Fruit fly (Drosophila melanogaster): ENCODE results near the gene CG42371.

The CG42371 gene

DNA sequence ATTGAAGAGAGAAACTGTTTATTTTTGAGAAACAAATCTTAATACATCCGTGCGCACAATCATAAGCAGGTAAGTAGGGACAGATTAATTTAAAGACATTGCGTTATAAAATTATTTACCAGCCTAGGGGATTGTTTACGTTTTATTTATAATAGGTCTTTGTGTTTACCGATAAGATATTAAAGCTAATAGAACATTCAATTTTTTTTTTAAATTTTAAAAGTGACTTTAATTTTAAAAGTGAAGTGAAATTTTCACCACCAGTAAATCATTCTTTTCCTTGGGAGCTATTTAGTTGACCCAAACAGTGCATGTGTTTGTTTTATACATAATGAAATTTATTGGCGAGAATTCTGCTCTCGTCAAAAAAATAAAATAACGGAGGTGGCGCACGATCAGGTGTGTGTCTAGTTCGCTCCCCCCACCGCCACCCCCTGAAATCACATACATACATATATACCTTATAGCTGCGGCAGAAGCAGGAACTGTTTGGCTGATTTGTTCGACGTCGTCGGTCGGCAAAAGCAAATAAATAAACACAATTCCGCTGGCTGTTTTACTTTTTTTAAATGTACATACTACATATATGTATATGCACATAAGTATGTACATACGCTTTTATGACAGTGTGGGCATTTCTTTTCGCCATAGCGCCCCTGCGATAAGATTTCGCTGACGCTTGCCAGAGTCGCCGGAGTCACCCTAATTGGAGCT, 41.0 kb downstream of the CG42371 start (continued):
- TF ChIP-seq Ets65A (GFP tag) (no peak), sob (GFP tag; IDR thresholded peaks at IDR 0.05) (no peak), CG12659 (GFP tag; optimal IDR thresholded peaks at IDR 0.05) (peak; percentile 67), Mrtf (GFP tag; IDR thresholded peaks at IDR 0.05) (no peak; the same call in 2 of the 3 replicates), ac (GFP tag; optimal IDR thresholded peaks at IDR 0.05) (no peak), CG12219 (GFP tag; optimal IDR thresholded peaks at IDR 0.05) (no peak), sens (GFP tag) (peak; percentile 74), btn (GFP tag; optimal IDR thresholded peaks at IDR 0.05) (no peak), CG10979 (tag; optimal IDR thresholded peaks at IDR 0.05) (no peak), ranshi (GFP tag; IDR thresholded peaks at IDR 0.05) (no peak), Six4 (GFP tag; optimal IDR thresholded peaks at IDR 0.05) (no peak), Hr78 (GFP tag; optimal IDR thresholded peaks at IDR 0.05) (no peak), CG6765 (GFP tag; optimal IDR thresholded peaks at IDR 0.05) (peak; percentile 59), CG10147 (GFP tag; optimal IDR thresholded peaks at IDR 0.05) (peak; percentile 26), ara (GFP tag; IDR thresholded peaks at IDR 0.05) (no peak), CG30020 (tag; optimal IDR thresholded peaks at IDR 0.05) (no peak), Trl (optimal IDR thresholded peaks at IDR 0.05) (no peak), Trl (GFP tag; optimal IDR thresholded peaks at IDR 0.05) (no peak), hb (GFP tag; IDR thresholded peaks at IDR 0.05; ENCODE audit: partially characterized antibody) (no peak), dysf (GFP tag; IDR thresholded peaks at IDR 0.05) (peak; percentile 64; the same call in 1 of the 3 replicates), slp2 (GFP tag; optimal IDR thresholded peaks at IDR 0.05) (no peak), salm (tag; optimal IDR thresholded peaks at IDR 0.05) (no peak), Opbp (GFP tag; IDR thresholded peaks at IDR 0.05; ENCODE audit: partially characterized antibody) (no peak), tll (GFP tag; optimal IDR thresholded peaks at IDR 0.05) (no peak), Dek (tag; optimal IDR thresholded peaks at IDR 0.05) (peak; percentile 63), CG10274 (GFP tag; optimal IDR thresholded peaks at IDR 0.05) (no peak), croc (GFP tag; conservative IDR thresholded peaks at IDR 0.05) (0 out of 3 replicates have a peak, but pooled peaks have one; percentile 15), CG18011 (GFP tag; optimal IDR thresholded peaks at IDR 0.05) (no peak), Med (GFP tag) (peak; percentile 83), CG9437 (GFP tag; optimal IDR thresholded peaks at IDR 0.05) (peak; percentile 67), CoRest (tag; optimal IDR thresholded peaks at IDR 0.05) (peak; percentile 76), CG4360 (GFP tag; IDR thresholded peaks at IDR 0.05) (no peak), CG16779 (GFP tag; IDR thresholded peaks at IDR 0.05) (no peak), CG1529 (GFP tag; optimal IDR thresholded peaks at IDR 0.05) (no peak), CG1024 (GFP tag; IDR thresholded peaks at IDR 0.05) (no peak), insv (GFP tag; optimal IDR thresholded peaks at IDR 0.05) (no peak), CG2120 (GFP tag; optimal IDR thresholded peaks at IDR 0.05) (peak; percentile 79), fd96Cb (tag; optimal IDR thresholded peaks at IDR 0.05) (peak; percentile 19), Mes4 (GFP tag; optimal IDR thresholded peaks at IDR 0.05) (no peak), CG15073 (GFP tag; optimal IDR thresholded peaks at IDR 0.05) (no peak), CG12299 (tag; optimal IDR thresholded peaks at IDR 0.05) (peak; percentile 5), emc (GFP tag; optimal IDR thresholded peaks at IDR 0.05) (no peak), Neu2 (GFP tag; optimal IDR thresholded peaks at IDR 0.05; ENCODE audit: borderline replicate concordance) (no peak), grn (GFP tag; optimal IDR thresholded peaks at IDR 0.05) (no peak), dimm (GFP tag; IDR thresholded peaks at IDR 0.05) (no peak), Dad (GFP tag; optimal IDR thresholded peaks at IDR 0.05) (no peak), Dfd (GFP tag; optimal IDR thresholded peaks at IDR 0.05) (no peak), lilli (GFP tag; optimal IDR thresholded peaks at IDR 0.05) (peak; percentile 72), CG8944 (GFP tag; optimal IDR thresholded peaks at IDR 0.05) (no peak), CG10543 (GFP tag; optimal IDR thresholded peaks at IDR 0.05) (peak; percentile 72)

Measured in whole organism, embryonic.